Worm (Caenorhabditis elegans): Measurements from ENCODE around the gene F01D4.8.

ce11 chrIV:10475234-10475633, 22.3 kb upstream of the F01D4.8 start:
- TF ChIP-seq nhr-237 (tag; optimal IDR thresholded peaks at IDR 0.05), result no peak
- no peak for TF ChIP-seq pqm-1 (tag; optimal IDR thresholded peaks at IDR 0.05)
- no peak for TF ChIP-seq egl-27 (tag; optimal IDR thresholded peaks at IDR 0.05)
- no peak for TF ChIP-seq nhr-25 (tag; optimal IDR thresholded peaks at IDR 0.05)
- TF ChIP-seq nhr-77 (tag; optimal IDR thresholded peaks at IDR 0.05), result no peak

All from whole organism, L3 larva.